Worm (Caenorhabditis elegans) whole organism, L3 larva: ENCODE results near the gene adt-1.
A peak's percentile ranks its signal among the peaks of the same experiment; 100 is the strongest.

Experiments
- R02D3.7 ChIP-seq: fragments of 150-350 bp; optimal IDR thresholded peaks from 2 replicates; lab custom pipeline; 2014; ENCODE audit warnings: missing biosample characterization, missing genetic modification characterization
- ZK546.5 ChIP-seq: sonication (generic microtip); optimal IDR thresholded peaks from 2 replicates; lab custom pipeline; 2017; ENCODE audit warnings: missing biosample characterization, missing genetic modification characterization
- ama-1 ChIP-seq: fragments of 150-350 bp; optimal IDR thresholded peaks from 2 replicates; lab custom pipeline; 2018
- ceh-16 ChIP-seq: sonication (generic microtip); optimal IDR thresholded peaks from 2 replicates; lab custom pipeline; 2017; ENCODE audit warnings: missing biosample characterization, missing genetic modification characterization
- ceh-28 ChIP-seq: fragments of 150-350 bp; optimal IDR thresholded peaks from 2 replicates; lab custom pipeline; 2014; ENCODE audit warnings: missing biosample characterization, missing genetic modification reagents, missing genetic modification characterization
- daf-12 ChIP-seq: fragments of 150-350 bp; optimal IDR thresholded peaks from 2 replicates; lab custom pipeline; 2014; ENCODE audit warnings: missing biosample characterization, missing genetic modification reagents, missing genetic modification characterization
- egl-27 ChIP-seq: sonication (generic microtip); optimal IDR thresholded peaks from 4 replicates; lab custom pipeline; 2017; ENCODE audit warnings: missing biosample characterization, missing genetic modification reagents, missing genetic modification characterization
- egl-5 ChIP-seq: fragments of 150-350 bp; optimal IDR thresholded peaks from 2 replicates; lab custom pipeline; 2017; ENCODE audit warnings: missing biosample characterization, missing genetic modification reagents, missing genetic modification characterization, inconsistent platforms
- elt-1 ChIP-seq: fragments of 150-350 bp; optimal IDR thresholded peaks from 2 replicates; lab custom pipeline; 2014; ENCODE audit warnings: missing biosample characterization, missing genetic modification characterization
- elt-2 ChIP-seq: sonication (generic microtip); optimal IDR thresholded peaks from 2 replicates; lab custom pipeline; 2016; ENCODE audit warnings: missing genetic modification reagents, mild to moderate bottlenecking, missing genetic modification characterization, missing compliant biosample characterization
- elt-3 ChIP-seq, 3 experiments: fragments of 150-350 bp in 1 of 3; sonication (generic microtip) in 2 of 3; optimal IDR thresholded peaks; 2 replicates in 2 of 3; 4 replicates in 1 of 3; lab custom pipeline; 2014 to 2017; ENCODE audit warnings: missing biosample characterization in 3 of 3, missing genetic modification characterization in 3 of 3
- fkh-10 ChIP-seq: sonication (generic microtip); optimal IDR thresholded peaks from 2 replicates; lab custom pipeline; 2017; ENCODE audit warnings: missing biosample characterization, missing genetic modification reagents, missing genetic modification characterization
- fkh-2 ChIP-seq: fragments of 150-350 bp; optimal IDR thresholded peaks from 2 replicates; lab custom pipeline; 2014; ENCODE audit warnings: missing biosample characterization, missing genetic modification reagents, missing genetic modification characterization
- fos-1 ChIP-seq: fragments of 150-350 bp; optimal IDR thresholded peaks from 2 replicates; lab custom pipeline; 2014; ENCODE audit warnings: missing biosample characterization, missing genetic modification characterization
- hmg-11 ChIP-seq: sonication (generic microtip); optimal IDR thresholded peaks from 2 replicates; lab custom pipeline; 2016; ENCODE audit warnings: missing genetic modification characterization, missing compliant biosample characterization
- jun-1 ChIP-seq: fragments of 150-350 bp; optimal IDR thresholded peaks from 2 replicates; lab custom pipeline; 2014; ENCODE audit warnings: missing biosample characterization, missing genetic modification reagents, missing genetic modification characterization
- lin-39 ChIP-seq: fragments of 150-350 bp; optimal IDR thresholded peaks from 2 replicates; lab custom pipeline; 2018; ENCODE audit warnings: missing biosample characterization, missing genetic modification reagents, missing genetic modification characterization
- lsy-12 ChIP-seq: sonication (generic microtip); optimal IDR thresholded peaks from 2 replicates; lab custom pipeline; 2016; ENCODE audit warnings: mild to moderate bottlenecking, missing genetic modification characterization, missing compliant biosample characterization
- mdl-1 ChIP-seq: fragments of 150-350 bp; optimal IDR thresholded peaks from 2 replicates; lab custom pipeline; 2014; ENCODE audit warnings: missing biosample characterization, missing genetic modification characterization
- mml-1 ChIP-seq: fragments of 150-350 bp; sonication (generic microtip); optimal IDR thresholded peaks from 3 replicates; lab custom pipeline; 2014; ENCODE audit warnings: missing biosample characterization, missing genetic modification characterization
- nfya-1 ChIP-seq: sonication (generic microtip); optimal IDR thresholded peaks from 2 replicates; lab custom pipeline; 2017; ENCODE audit warnings: missing genetic modification characterization, mild to moderate bottlenecking, missing compliant biosample characterization, antibody characterized with exemption, moderate library complexity; ENCODE audit not compliant: insufficient read depth
- nhr-11 ChIP-seq: fragments of 150-350 bp; optimal IDR thresholded peaks from 2 replicates; lab custom pipeline; 2014; ENCODE audit warnings: missing biosample characterization, missing genetic modification characterization
- nhr-12 ChIP-seq: fragments of 150-350 bp; optimal IDR thresholded peaks from 2 replicates; lab custom pipeline; 2014; ENCODE audit warnings: missing biosample characterization, missing genetic modification characterization
- nhr-23 ChIP-seq: fragments of 150-350 bp; optimal IDR thresholded peaks from 2 replicates; lab custom pipeline; 2014; ENCODE audit warnings: missing biosample characterization, missing genetic modification reagents, missing genetic modification characterization
- nhr-25 ChIP-seq: sonication (generic microtip); optimal IDR thresholded peaks from 2 replicates; lab custom pipeline; 2017; ENCODE audit warnings: missing biosample characterization, missing genetic modification characterization
- nhr-28 ChIP-seq: fragments of 150-350 bp; optimal IDR thresholded peaks from 2 replicates; lab custom pipeline; 2014; ENCODE audit warnings: missing biosample characterization, missing genetic modification characterization
- nhr-43 ChIP-seq: sonication (generic microtip); optimal IDR thresholded peaks from 2 replicates; lab custom pipeline; 2016; ENCODE audit warnings: mild to moderate bottlenecking, missing genetic modification characterization, missing compliant biosample characterization; ENCODE audit not compliant: poor library complexity, severe bottlenecking
- nhr-67 ChIP-seq: fragments of 150-350 bp; optimal IDR thresholded peaks from 2 replicates; lab custom pipeline; 2014; ENCODE audit warnings: missing biosample characterization, missing genetic modification characterization
- nhr-76 ChIP-seq: fragments of 150-350 bp; sonication (generic microtip); optimal IDR thresholded peaks from 5 replicates; lab custom pipeline; 2014; ENCODE audit warnings: missing biosample characterization, missing genetic modification characterization
- nhr-77 ChIP-seq: fragments of 150-350 bp; optimal IDR thresholded peaks from 2 replicates; lab custom pipeline; 2014; ENCODE audit warnings: missing biosample characterization, missing genetic modification characterization
- pha-4 ChIP-seq: fragments of 150-350 bp; optimal IDR thresholded peaks from 2 replicates; lab custom pipeline; 2014; ENCODE audit warnings: missing biosample characterization, missing genetic modification reagents, missing genetic modification characterization
- pqm-1 ChIP-seq: fragments of 150-350 bp; optimal IDR thresholded peaks from 2 replicates; lab custom pipeline; 2017; ENCODE audit warnings: missing biosample characterization, missing genetic modification characterization, inconsistent platforms
- skn-1 ChIP-seq: fragments of 150-350 bp; optimal IDR thresholded peaks from 2 replicates; lab custom pipeline; 2014; ENCODE audit warnings: missing biosample characterization, missing genetic modification characterization
- snpc-4 ChIP-seq: fragments of 150-350 bp; optimal IDR thresholded peaks from 2 replicates; lab custom pipeline; 2014; ENCODE audit warnings: missing biosample characterization, missing genetic modification characterization
- tbx-2 ChIP-seq: sonication (generic microtip); optimal IDR thresholded peaks from 2 replicates; lab custom pipeline; 2016; ENCODE audit warnings: mild to moderate bottlenecking, missing genetic modification characterization, missing compliant biosample characterization
- unc-39 ChIP-seq: sonication (generic microtip); optimal IDR thresholded peaks from 4 replicates; lab custom pipeline; 2017; ENCODE audit warnings: missing biosample characterization, missing genetic modification characterization
- unc-62 ChIP-seq: fragments of 150-350 bp; sonication (generic microtip); optimal IDR thresholded peaks from 4 replicates; lab custom pipeline; 2014; ENCODE audit warnings: missing biosample characterization, missing genetic modification reagents, missing genetic modification characterization
- ztf-11 ChIP-seq: fragments of 150-350 bp; optimal IDR thresholded peaks from 2 replicates; lab custom pipeline; 2014; ENCODE audit warnings: missing biosample characterization, missing genetic modification characterization
- ztf-4 ChIP-seq: fragments of 150-350 bp; optimal IDR thresholded peaks from 2 replicates; lab custom pipeline; 2014; ENCODE audit warnings: missing biosample characterization, missing genetic modification characterization

Gene adt-1

DNA sequence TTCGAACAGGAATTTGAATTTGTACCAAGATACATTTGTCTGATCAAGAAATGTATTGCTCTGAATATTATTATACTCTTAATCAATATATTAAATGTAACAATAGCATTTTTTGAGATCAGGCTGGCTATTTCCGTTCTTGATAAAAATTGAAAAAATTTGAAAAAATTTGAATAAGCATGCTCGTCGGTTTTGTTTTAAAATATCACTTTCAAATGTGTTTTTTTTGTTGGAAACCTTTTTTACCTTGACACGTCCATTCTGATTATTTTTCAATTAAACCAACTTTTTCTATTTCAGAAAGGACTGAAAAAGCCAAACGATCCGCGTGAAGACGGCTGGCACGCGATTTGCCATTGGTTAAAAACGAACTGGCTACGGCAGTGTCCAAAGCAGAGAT lies at the start of gene adt-1:
Gene adt-1 (plus strand): TSS at position 301 of the 400 bp plus-strand sequence.
- TF ChIP-seq nhr-43 (no peak), nhr-67 (tag; lab: Kevin White, UChicago) (no peak), lsy-12 (no peak), nhr-12 (no peak), fkh-2 (no peak), fkh-10 (GFP tag; lab: Kevin White, UChicago) (no peak), mml-1 (no peak), daf-12 (no peak), ceh-16 (no peak), egl-5 (tag; lab: Kevin White, UChicago) (no peak), ztf-11 (no peak), nhr-25 (no peak), fos-1 (tag; lab: Kevin White, UChicago) (no peak), unc-39 (no peak), unc-62 (GFP tag; lab: Kevin White, UChicago) (no peak), ama-1 (no peak), nhr-77 (tag; lab: Kevin White, UChicago) (no peak), ztf-4 (tag; lab: Kevin White, UChicago) (no peak)

- no peak for TF ChIP-seq tbx-2
- peak; percentile 18 for TF ChIP-seq fkh-10 (GFP tag; lab: Kevin White, UChicago)
- no peak for TF ChIP-seq nhr-12
- peak; percentile 86 for TF ChIP-seq lin-39
- TF ChIP-seq hmg-11 (tag; lab: Kevin White, UChicago): peak; percentile 2
- peak; percentile 59 for TF ChIP-seq mdl-1
- peak; percentile 40 for TF ChIP-seq nfya-1 (tag; lab: Kevin White, UChicago)
Measured at ce11 chrX:12629257-12629656, 49.4 kb upstream of the adt-1 start.

DNA sequence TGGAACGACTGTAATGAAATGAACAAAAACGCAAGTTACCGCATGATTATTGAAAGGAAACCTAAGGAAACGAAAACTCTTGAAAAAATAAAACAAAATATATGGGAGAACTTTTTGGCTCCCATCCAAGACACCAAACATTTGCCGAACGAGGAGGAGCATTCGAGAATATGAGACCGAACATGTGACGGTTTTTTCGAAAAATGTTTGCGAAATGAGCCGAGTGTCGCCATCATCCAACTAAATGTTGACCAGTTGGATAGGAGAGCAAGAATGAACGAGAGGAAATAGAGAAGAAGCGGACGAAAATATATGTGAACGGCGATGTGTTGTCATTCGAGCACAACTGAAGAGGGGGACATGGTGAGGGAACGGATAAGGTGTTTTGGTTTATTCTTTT lies 48.6 kb upstream of the adt-1 start:
- TF ChIP-seq pha-4 (peak; percentile 93), mdl-1 (no peak), mml-1 (no peak), fkh-2 (no peak), nhr-28 (tag; lab: Kevin White, UChicago) (no peak), lsy-12 (no peak), snpc-4 (tag; lab: Kevin White, UChicago) (no peak)

ce11 chrX:12630556-12630955 lies 48.1 kb upstream of the adt-1 start:
- TF ChIP-seq mdl-1 (peak; percentile 71), pqm-1 (tag; lab: Kevin White, UChicago) (peak; percentile 83), nhr-28 (tag; lab: Kevin White, UChicago) (no peak), nhr-23 (tag; lab: Kevin White, UChicago) (peak; percentile 74), lsy-12 (peak; percentile 64), nfya-1 (tag; lab: Kevin White, UChicago) (peak; percentile 42), ceh-28 (tag; lab: Kevin White, UChicago) (peak; percentile 49), R02D3.7 (no peak), lin-39 (peak; percentile 17), ztf-11 (no peak), nhr-25 (peak; percentile 62), hmg-11 (tag; lab: Kevin White, UChicago) (no peak), jun-1 (tag; lab: Kevin White, UChicago) (peak; percentile 80), elt-2 (tag; lab: Kevin White, UChicago) (peak; percentile 92), fkh-10 (GFP tag; lab: Kevin White, UChicago) (no peak), ZK546.5 (tag; lab: Kevin White, UChicago) (no peak), egl-27 (tag; lab: Kevin White, UChicago) (no peak), skn-1 (tag; lab: Kevin White, UChicago) (no peak), nhr-11 (tag; lab: Kevin White, UChicago) (no peak), elt-3 (tag; optimal IDR thresholded peaks at IDR 0.05; lab: Kevin White, UChicago) (peak; percentile 34 to 49 (median 36)), ztf-4 (tag; lab: Kevin White, UChicago) (no peak), nhr-76 (tag; lab: Kevin White, UChicago) (no peak), nhr-43 (peak; percentile 54), pha-4 (peak; percentile 19), unc-39 (no peak), snpc-4 (tag; lab: Kevin White, UChicago) (no peak), daf-12 (no peak), elt-1 (tag; lab: Kevin White, UChicago) (no peak)
